In genomic region chrV:15888751-15889150, ce11 we compare ENCODE assay signal across 2 worm cellular contexts.
TF ChIP-seq lines count a peak whose summit lies in the region.

Gene cgt-1, minus strand, starts transcription at chrV:15888851.

TF ChIP-seq in whole organism, L1 larva, 84 proteins besides CTCF, POLR2A, EP300 and RAD21:
- TF ChIP-seq nhr-47 (tag; optimal IDR thresholded peaks at IDR 0.05; lab: Kevin White, UChicago) = no peak
- TF ChIP-seq elt-2 (tag; optimal IDR thresholded peaks at IDR 0.05; lab: Kevin White, UChicago) = peak; percentile 24
- no peak for TF ChIP-seq nhr-90 (tag; optimal IDR thresholded peaks at IDR 0.05; lab: Kevin White, UChicago; ENCODE audit: poor library complexity)
- no peak for TF ChIP-seq C34B4.2 (tag; optimal IDR thresholded peaks at IDR 0.05; lab: Kevin White, UChicago)
TF ChIP-seq in whole organism, L1 larva: peak in this region for 1.

TF ChIP-seq in whole organism, L4 larva, 104 proteins besides CTCF, POLR2A, EP300 and RAD21:
- TF ChIP-seq dmd-6 (GFP tag; IDR thresholded peaks at IDR 0.05; lab: Robert Waterston, UW) (no peak), snpc-1.2 (GFP tag; IDR thresholded peaks at IDR 0.05; lab: Robert Waterston, UW) (no peak), daf-16 (GFP tag; optimal IDR thresholded peaks at IDR 0.05; lab: Kevin White, UChicago) (no peak), daf-16 (tag; optimal IDR thresholded peaks at IDR 0.05; lab: Kevin White, UChicago) (peak; percentile 3), lsy-2 (tag; optimal IDR thresholded peaks at IDR 0.05; lab: Kevin White, UChicago) (no peak), dve-1 (tag; optimal IDR thresholded peaks at IDR 0.05; lab: Kevin White, UChicago; ENCODE audit: insufficient read depth) (peak; percentile 10), F10B5.3 (tag; optimal IDR thresholded peaks at IDR 0.05; lab: Kevin White, UChicago) (no peak)
